Worm (Caenorhabditis elegans) whole organism, dauer: ENCODE results near the gene tmc-2.

Source experiments
- unc-62 ChIP-seq: sonication (generic microtip); optimal IDR thresholded peaks from 2 replicates; lab custom pipeline; 2017; ENCODE audit warnings: missing biosample characterization, missing genetic modification reagents, missing genetic modification characterization

The tmc-2 gene

ce11 chrX:9298846-9299245 is 4.7 kb upstream of the tmc-2 start, which contains the start of gene B0416.2:
Gene B0416.2 (plus strand): TSS chrX:9299146.
- no peak for TF ChIP-seq unc-62 (GFP tag; lab: Kevin White, UChicago)

DNA sequence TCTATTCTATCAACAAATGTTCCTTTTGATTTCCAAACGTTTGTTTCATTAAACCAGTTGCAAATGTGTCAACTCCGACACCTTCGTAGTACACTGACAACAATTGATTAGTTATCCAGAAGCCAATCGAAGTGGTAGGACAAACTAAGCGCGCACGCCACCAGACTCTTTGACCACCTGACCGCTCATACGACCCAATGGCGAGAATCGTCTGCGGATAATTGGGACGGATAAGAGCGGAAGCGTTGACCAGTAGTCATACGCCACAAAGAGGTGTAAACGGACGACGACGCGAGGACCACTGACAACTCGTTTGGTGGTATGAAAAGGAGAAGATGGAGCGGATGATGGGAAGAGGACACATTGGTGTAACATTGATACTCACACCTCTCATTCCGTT is 3.1 kb upstream of the tmc-2 start:
- no peak for TF ChIP-seq unc-62 (GFP tag; lab: Kevin White, UChicago)

DNA sequence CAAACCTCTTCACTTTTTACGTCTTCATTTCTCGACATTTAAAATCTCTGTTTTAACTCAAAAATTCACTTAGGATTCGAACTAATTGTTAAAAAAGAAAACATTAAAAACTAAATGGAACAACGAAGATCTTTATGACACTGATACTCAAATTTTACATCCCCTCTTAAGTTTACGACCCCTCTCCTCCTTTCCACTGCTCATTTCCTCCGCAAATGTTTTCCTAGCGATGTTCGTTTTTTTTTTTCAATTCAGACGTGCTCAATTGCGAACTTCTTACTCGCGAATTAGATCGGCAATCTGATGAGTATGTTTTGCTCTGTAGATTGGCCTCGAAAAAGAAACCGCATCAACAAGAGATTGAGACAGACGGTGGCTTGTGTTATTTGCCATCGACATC is 759 bp upstream of the tmc-2 start:
- no peak for TF ChIP-seq unc-62 (GFP tag; lab: Kevin White, UChicago)

ce11 chrX:9311225-9311624 is 7.7 kb downstream of the tmc-2 start, which contains the start of gene H29C22.1:
Gene H29C22.1 (minus strand): TSS chrX:9311325.
- TF ChIP-seq unc-62 (GFP tag; lab: Kevin White, UChicago), result no peak

DNA sequence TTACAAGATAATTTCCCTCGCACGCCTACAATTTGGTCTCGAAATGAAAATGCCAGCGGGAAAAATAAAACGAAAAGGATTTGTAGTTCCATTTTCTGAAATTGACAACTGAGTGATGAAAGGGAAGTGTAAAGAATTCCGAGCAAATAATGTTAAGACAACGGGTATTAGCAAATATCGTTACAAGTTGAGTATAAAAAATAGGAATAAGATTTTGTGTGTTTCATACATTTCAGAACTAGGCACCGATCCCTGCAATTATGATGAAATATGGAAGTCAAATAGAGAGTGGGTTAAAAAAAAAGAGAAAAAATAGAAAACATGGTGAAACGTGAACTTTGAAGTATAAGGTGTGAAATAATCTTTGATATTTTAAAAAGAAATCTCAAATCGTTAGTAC is 10.9 kb downstream of the tmc-2 start, which contains the start of gene ttr-38:
TSS of gene ttr-38 (minus strand) at position 101 of the 400 bp plus-strand sequence.
- TF ChIP-seq unc-62 (GFP tag; lab: Kevin White, UChicago), result no peak

DNA sequence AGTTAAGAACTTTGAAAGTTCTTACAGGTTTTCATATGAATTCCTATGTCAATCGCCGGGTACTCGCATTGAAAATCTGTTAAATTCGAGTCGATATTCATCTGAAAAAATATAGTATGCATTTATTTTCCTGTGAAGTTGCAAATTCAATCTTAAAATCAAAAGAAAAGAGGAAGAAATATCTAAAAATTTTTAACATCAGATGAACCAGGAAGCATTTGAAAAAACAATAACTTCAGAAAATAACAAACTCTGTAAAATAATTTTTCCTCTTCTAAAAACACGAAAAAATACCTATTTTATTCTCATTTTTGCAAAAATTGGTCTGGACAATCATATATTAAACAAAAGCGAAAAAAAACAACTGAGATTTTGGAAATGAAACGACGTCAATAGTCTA is 15.6 kb downstream of the tmc-2 start, which contains the start of gene npr-7:
TSS of gene npr-7 (minus strand) at position 101 of the 400 bp plus-strand sequence.
- TF ChIP-seq unc-62 (GFP tag; lab: Kevin White, UChicago), result no peak

DNA sequence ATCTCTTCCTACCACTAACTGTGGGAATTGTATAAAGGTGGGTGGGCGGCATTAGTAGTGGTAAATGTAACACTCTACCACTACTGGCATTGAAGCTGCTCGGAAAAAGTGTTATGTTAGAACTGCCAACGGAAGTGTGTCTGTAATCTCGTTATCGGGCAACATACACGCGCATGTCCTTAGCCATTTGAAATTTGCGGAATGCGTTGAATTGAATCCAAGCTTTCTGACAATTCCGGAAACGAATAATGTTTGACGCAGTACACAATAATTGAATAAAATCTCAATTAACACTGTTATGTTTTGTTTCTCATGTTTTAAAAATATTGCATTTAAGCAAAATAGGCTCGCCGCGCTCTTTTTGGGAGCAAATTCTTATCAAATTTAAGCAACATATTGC is 21.4 kb downstream of the tmc-2 start:
- TF ChIP-seq unc-62 (GFP tag; lab: Kevin White, UChicago), result no peak

DNA sequence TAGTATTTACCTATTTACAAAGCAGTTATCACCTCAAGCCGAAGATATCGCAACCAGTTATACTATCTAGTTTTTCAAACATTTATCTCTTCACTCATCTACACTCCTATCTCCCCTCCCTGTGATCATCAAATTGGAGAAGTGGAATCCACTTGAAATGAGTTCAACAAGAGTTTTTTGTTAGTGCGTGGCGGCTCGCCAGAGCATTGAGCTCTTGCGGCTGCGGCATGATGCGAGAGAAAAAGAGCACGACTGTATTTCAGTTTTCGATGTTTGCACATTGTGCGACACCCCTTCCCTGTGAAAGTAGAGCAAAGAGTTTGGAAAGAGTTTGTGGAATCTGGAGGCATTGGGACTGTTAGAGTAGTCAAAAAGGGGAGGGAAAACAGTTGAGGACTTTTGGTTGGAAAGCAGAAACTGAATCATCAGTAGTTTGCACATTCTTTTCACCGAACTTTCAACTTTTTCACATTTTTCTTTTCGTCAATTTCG is 27.2 kb downstream of the tmc-2 start, which contains the start of gene T20B5.2:
TSS of gene T20B5.2 (plus strand) at position 442 of the 492 bp plus-strand sequence.
- TF ChIP-seq unc-62 (GFP tag; lab: Kevin White, UChicago), result no peak

DNA sequence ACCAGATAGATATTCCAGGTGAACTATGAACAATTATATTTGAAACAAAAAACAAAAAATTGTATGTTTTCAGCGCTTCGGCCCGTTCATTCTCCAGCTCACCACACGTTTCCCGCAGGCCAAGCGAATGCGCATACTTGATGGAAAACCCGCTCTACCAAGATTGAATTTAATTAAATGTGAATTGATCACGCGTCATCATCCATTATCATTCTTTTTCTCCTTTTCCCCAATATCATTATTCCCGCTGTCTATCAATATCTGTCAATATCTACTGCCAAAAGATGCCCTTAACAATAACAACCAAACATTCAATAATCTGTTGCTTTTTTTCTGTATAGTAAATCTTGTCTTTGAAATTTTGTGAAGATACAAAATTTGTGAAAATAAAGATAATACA is 32.7 kb downstream of the tmc-2 start:
- no peak for TF ChIP-seq unc-62 (GFP tag; lab: Kevin White, UChicago)

ce11 chrX:9337832-9338231 is 34.3 kb downstream of the tmc-2 start:
- no peak for TF ChIP-seq unc-62 (GFP tag; lab: Kevin White, UChicago)

ce11 chrX:9338375-9338774 is 34.9 kb downstream of the tmc-2 start, which contains the start of gene apa-2:
Gene apa-2 (plus strand): TSS chrX:9338675.
- TF ChIP-seq unc-62 (GFP tag; lab: Kevin White, UChicago), result no peak

DNA sequence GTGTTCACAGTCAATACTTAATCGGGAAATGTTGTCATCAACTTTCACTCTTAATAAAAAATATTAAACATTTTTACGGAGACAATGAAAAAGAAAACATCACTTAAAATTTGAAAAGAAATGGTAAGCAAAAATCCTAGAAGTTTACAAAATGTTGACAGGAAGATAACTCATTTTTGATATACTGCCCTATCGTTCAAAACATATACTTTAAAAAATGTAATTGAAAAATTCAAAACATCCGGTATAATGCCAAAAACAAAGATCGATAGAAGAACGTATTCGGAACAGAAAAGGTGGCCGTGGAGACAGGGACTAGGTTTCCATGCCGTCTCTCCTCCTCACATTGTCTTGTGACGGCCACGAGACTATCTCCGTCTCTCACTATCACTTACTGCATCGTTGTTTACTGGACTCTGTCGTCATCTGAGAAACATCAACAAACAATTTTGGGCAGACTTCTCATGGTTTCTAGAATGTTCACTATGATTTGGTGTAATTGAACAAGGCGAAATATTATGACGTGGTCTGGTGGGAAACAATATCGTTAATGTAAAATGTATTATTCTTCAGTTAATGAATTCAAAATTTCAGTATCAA is 44.0 kb downstream of the tmc-2 start, which contains the start of gene oga-1:
TSS of gene oga-1 (minus strand) at position 51 of the 600 bp plus-strand sequence.
- no peak for TF ChIP-seq unc-62 (GFP tag; lab: Kevin White, UChicago)

DNA sequence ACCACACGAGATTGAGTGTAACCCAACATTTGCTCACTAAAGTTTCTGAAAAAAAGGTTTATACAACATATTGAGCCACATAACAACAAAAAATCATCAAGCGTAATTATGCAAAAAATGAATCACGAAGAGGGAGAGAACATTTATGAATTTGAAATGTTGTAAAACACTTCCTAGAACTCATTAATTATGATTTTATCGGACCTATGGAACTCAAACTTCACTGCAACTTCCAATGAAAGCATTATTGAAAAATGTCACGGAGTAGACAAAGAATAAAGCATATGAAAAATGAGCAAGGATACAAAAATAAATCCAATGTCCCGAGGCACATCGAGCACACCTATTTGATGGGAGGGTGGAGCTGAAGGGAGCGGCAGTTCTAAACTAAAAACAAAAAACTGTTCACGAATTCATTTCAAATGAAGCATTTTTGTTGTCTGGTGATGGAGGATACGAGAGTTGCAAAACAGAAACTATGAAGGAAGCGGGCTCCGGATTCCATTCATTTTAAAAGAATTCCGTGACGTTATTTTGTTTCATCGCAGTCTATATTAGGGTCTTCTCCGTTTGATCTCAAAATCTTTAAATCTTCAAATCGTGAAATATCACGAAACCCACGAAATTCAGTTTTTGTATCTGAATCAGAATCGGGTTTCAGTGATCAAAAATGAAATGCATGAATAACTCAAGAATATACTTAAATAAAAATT is 46.5 kb downstream of the tmc-2 start, which contains the start of gene flp-20:
TSS of gene flp-20 (minus strand) at position 51 of the 713 bp plus-strand sequence.
- no peak for TF ChIP-seq unc-62 (GFP tag; lab: Kevin White, UChicago)
